Fruit fly (Drosophila melanogaster): ENCODE data around the gene CG31624.

The CG31624 gene

DNA sequence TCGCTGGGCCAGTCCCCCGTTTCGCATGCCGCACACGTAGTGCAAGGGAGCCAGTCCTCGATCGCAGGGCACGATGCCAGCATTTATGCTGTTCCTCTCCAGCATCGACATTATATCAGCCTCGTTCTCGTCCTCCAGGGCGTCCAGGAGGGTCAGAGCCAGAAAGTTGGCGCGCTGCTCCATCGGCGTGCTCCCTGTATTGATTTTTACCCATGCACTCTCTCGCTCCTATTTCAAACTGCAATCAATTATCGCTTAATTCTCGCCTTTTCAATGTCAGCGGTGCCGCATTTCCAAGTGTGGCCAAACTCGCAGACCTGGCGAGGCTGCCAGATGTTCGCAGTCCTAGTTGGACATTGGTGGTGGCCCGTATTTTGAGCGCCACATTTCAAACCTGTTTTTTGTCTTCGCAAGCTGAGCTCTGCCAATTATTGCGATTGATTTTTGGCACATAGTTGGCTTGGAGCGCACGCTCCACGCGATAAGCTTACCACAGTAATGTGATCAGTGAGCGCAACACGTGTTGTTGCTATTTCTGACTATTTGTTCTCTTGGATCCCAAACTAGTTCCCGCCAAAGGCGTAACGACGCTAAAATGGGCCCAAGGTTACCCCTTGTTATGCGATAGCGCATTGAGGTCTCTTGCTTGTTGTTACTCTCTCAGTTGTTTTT lies 18.2 kb upstream of the CG31624 start, which contains the start of gene CG8679 (continued):
- TF ChIP-seq h (optimal IDR thresholded peaks at IDR 0.05) (no peak), Antp (GFP tag; optimal IDR thresholded peaks at IDR 0.05) (no peak), Doc2 (GFP tag; IDR thresholded peaks at IDR 0.05) (no peak), zen2 (GFP tag; IDR thresholded peaks at IDR 0.05; ENCODE audit: partially characterized antibody) (no peak), CG12236 (GFP tag; optimal IDR thresholded peaks at IDR 0.05) (no peak), CG3065 (GFP tag; optimal IDR thresholded peaks at IDR 0.05) (no peak), CG17385 (GFP tag; optimal IDR thresholded peaks at IDR 0.05) (no peak), CrebB (tag; optimal IDR thresholded peaks at IDR 0.05) (no peak), Fer1 (GFP tag; optimal IDR thresholded peaks at IDR 0.05) (peak; percentile 27), CG43689 (GFP tag; IDR thresholded peaks at IDR 0.05) (no peak), lmd (GFP tag; IDR thresholded peaks at IDR 0.05) (no peak), lbe (GFP tag; optimal IDR thresholded peaks at IDR 0.05) (no peak), cato (GFP tag; optimal IDR thresholded peaks at IDR 0.05; ENCODE audit: borderline replicate concordance) (no peak), p53 (GFP tag; optimal IDR thresholded peaks at IDR 0.05) (no peak), pros (GFP tag; optimal IDR thresholded peaks at IDR 0.05) (no peak), cg (GFP tag; optimal IDR thresholded peaks at IDR 0.05) (no peak), CG12942 (GFP tag; optimal IDR thresholded peaks at IDR 0.05) (no peak), usp (GFP tag; optimal IDR thresholded peaks at IDR 0.05) (no peak), CG2712 (tag; optimal IDR thresholded peaks at IDR 0.05) (peak; percentile 16), Mrtf (GFP tag; IDR thresholded peaks at IDR 0.05) (no peak), Mad (GFP tag; optimal IDR thresholded peaks at IDR 0.05) (no peak), CG7271 (tag; optimal IDR thresholded peaks at IDR 0.05) (no peak), gce (GFP tag; IDR thresholded peaks at IDR 0.05) (no peak), CG10209 (GFP tag; optimal IDR thresholded peaks at IDR 0.05) (no peak), gem (tag; optimal IDR thresholded peaks at IDR 0.05) (no peak), Hr78 (GFP tag; optimal IDR thresholded peaks at IDR 0.05) (no peak), CG42726 (GFP tag; IDR thresholded peaks at IDR 0.05; ENCODE audit: partially characterized antibody) (no peak), grau (tag; optimal IDR thresholded peaks at IDR 0.05) (no peak), lola (GFP tag; optimal IDR thresholded peaks at IDR 0.05) (no peak), CG7372 (GFP tag; IDR thresholded peaks at IDR 0.05) (no peak), CG33213 (GFP tag; optimal IDR thresholded peaks at IDR 0.05) (no peak), al (GFP tag; IDR thresholded peaks at IDR 0.05) (no peak), dan (GFP tag; IDR thresholded peaks at IDR 0.05) (no peak), zen (tag; optimal IDR thresholded peaks at IDR 0.05) (peak; percentile 10), jing (GFP tag; optimal IDR thresholded peaks at IDR 0.05) (no peak), odd (GFP tag; optimal IDR thresholded peaks at IDR 0.05) (peak; percentile 23), CG9437 (GFP tag; optimal IDR thresholded peaks at IDR 0.05) (no peak), D19B (GFP tag; optimal IDR thresholded peaks at IDR 0.05) (no peak), Dek (tag; optimal IDR thresholded peaks at IDR 0.05) (no peak), da (GFP tag; optimal IDR thresholded peaks at IDR 0.05) (no peak), CG18476 (GFP tag; optimal IDR thresholded peaks at IDR 0.05) (no peak), CG9932 (GFP tag; IDR thresholded peaks at IDR 0.05) (0 out of 2 replicates have a peak, but pooled peaks have one; percentile 25), knrl (GFP tag; IDR thresholded peaks at IDR 0.05; ENCODE audit: partially characterized antibody) (peak; percentile 46), gsb (GFP tag; IDR thresholded peaks at IDR 0.05) (no peak), sna (GFP tag; IDR thresholded peaks at IDR 0.05; ENCODE audit: partially characterized antibody) (no peak), dmrt99B (tag; optimal IDR thresholded peaks at IDR 0.05) (no peak), CG11456 (GFP tag; IDR thresholded peaks at IDR 0.05) (no peak), CG4424 (GFP tag; optimal IDR thresholded peaks at IDR 0.05) (no peak), CG32532 (GFP tag; IDR thresholded peaks at IDR 0.05) (no peak), CG12104 (GFP tag; optimal IDR thresholded peaks at IDR 0.05) (no peak), Med (GFP tag) (peak; percentile 42)
